Fruit fly (Drosophila melanogaster): ENCODE data around the gene Zif.

DNA sequence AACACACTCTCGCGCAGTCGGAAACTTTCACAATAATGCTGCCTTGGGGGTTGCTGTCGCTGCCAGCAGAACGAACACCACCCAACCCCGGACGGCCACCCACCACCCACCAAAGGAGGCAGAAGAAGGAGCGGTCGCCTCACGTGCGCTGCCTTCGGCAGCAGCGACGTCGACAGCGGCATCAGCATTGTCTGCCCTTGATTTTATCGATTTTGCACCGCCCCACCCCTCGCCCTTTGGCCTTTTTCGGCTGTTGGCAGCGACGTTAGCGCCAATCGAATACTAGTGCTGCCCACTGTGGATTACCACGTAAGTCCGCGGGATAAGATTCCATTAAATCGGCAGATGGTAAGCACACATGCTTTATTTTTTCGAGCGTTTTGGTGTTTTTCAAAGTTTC, 37.8 kb upstream of the Zif start:
- TF ChIP-seq Sox15 (GFP tag; optimal IDR thresholded peaks at IDR 0.05): no peak
- TF ChIP-seq CG9139 (GFP tag; optimal IDR thresholded peaks at IDR 0.05): no peak
- no peak for TF ChIP-seq CG3919 (GFP tag; optimal IDR thresholded peaks at IDR 0.05)
- TF ChIP-seq CG8319 (GFP tag; optimal IDR thresholded peaks at IDR 0.05): no peak
- no peak for TF ChIP-seq vri (GFP tag; optimal IDR thresholded peaks at IDR 0.05)
- no peak for TF ChIP-seq Sox102F (GFP tag; optimal IDR thresholded peaks at IDR 0.05)
- TF ChIP-seq CG16779 (tag; optimal IDR thresholded peaks at IDR 0.05): no peak

Data from whole organism, prepupa.